Worm (Caenorhabditis elegans) whole organism, young adult: ENCODE data around the gene ZK1240.3.

Experiments
- bed-1 ChIP-seq: fragments of 200-800 bp; sonication (Bioruptor generic); IDR thresholded peaks from 2 replicates; pipeline ENCODE4 v1.3.6; 2022; ENCODE audit warnings: missing genetic modification reagents, missing genetic modification characterization, missing compliant biosample characterization
- ceh-100 ChIP-seq: fragments of 200-800 bp; sonication (Bioruptor generic); IDR thresholded peaks from 2 replicates; pipeline ENCODE4 v1.3.6; 2022; ENCODE audit warnings: missing genetic modification reagents, missing genetic modification characterization, missing compliant biosample characterization
- ceh-79 ChIP-seq: sonication (generic microtip); optimal IDR thresholded peaks from 2 replicates; lab custom pipeline; 2017; ENCODE audit warnings: mild to moderate bottlenecking, missing genetic modification characterization, missing compliant biosample characterization
- efl-1 ChIP-seq: fragments of 150-350 bp; optimal IDR thresholded peaks from 2 replicates; lab custom pipeline; 2014; ENCODE audit warnings: missing biosample characterization, missing genetic modification reagents, missing genetic modification characterization
- hmg-20 ChIP-seq: fragments of 200-800 bp; sonication (Bioruptor generic); IDR thresholded peaks from 2 replicates; pipeline ENCODE4 v1.3.6; 2022; ENCODE audit warnings: missing genetic modification reagents, missing genetic modification characterization, missing compliant biosample characterization
- let-607 ChIP-seq, 2 experiments: fragments of 200-800 bp in 1 of 2; sonication (Bioruptor generic) in 1 of 2; sonication (generic microtip) in 1 of 2; optimal IDR thresholded peaks; 2 replicates each; lab custom pipeline; 2016 to 2018; ENCODE audit warnings: mild to moderate bottlenecking in 2 of 2, missing compliant biosample characterization in 2 of 2, missing genetic modification characterization in 2 of 2, moderate library complexity in 2 of 2, missing genotype in 1 of 2
- lsy-27 ChIP-seq: sonication (generic microtip); optimal IDR thresholded peaks from 2 replicates; lab custom pipeline; 2017; ENCODE audit warnings: missing genetic modification characterization, mild to moderate bottlenecking, missing compliant biosample characterization, antibody characterized with exemption, missing genotype, borderline replicate concordance; ENCODE audit not compliant: insufficient read depth
- madf-8 ChIP-seq: fragments of 200-800 bp; sonication (Bioruptor generic); conservative IDR thresholded peaks from 2 replicates; pipeline ENCODE4 v1.3.6; 2022; ENCODE audit warnings: missing genetic modification reagents, missing genetic modification characterization, missing compliant biosample characterization
- nhr-179 ChIP-seq: sonication (generic microtip); optimal IDR thresholded peaks from 2 replicates; lab custom pipeline; 2016; ENCODE audit warnings: mild to moderate bottlenecking, missing genetic modification characterization, missing compliant biosample characterization
- pbrm-1 ChIP-seq: fragments of 200-800 bp; sonication (Bioruptor generic); IDR thresholded peaks from 2 replicates; pipeline ENCODE4 v1.3.6; 2022; ENCODE audit warnings: missing genetic modification reagents, missing genetic modification characterization, missing compliant biosample characterization
- sdz-38 ChIP-seq: sonication (generic microtip); optimal IDR thresholded peaks from 2 replicates; lab custom pipeline; 2016; ENCODE audit warnings: missing genotype, missing genetic modification characterization, missing compliant biosample characterization
- snpc-4 ChIP-seq, 5 experiments: fragments of 150-350 bp in 1 of 5; sonication (generic microtip) in 4 of 5; optimal IDR thresholded peaks; 2 replicates each; lab custom pipeline; 2014 to 2018; ENCODE audit warnings: missing genetic modification characterization in 5 of 5, missing biosample characterization in 3 of 5, antibody characterized with exemption in 2 of 5, mild to moderate bottlenecking in 2 of 5, missing compliant biosample characterization in 2 of 5, missing genotype in 2 of 5, moderate library complexity in 2 of 5, missing genetic modification reagents in 1 of 5
- unc-130 ChIP-seq: sonication (generic microtip); optimal IDR thresholded peaks from 2 replicates; lab custom pipeline; 2016; ENCODE audit warnings: missing genetic modification reagents, missing genetic modification characterization, missing compliant biosample characterization
- ztf-6 ChIP-seq: fragments of 200-800 bp; sonication (Bioruptor generic); IDR thresholded peaks from 2 replicates; pipeline ENCODE4 v1.3.6; 2022; ENCODE audit warnings: missing genetic modification reagents, missing genetic modification characterization, missing compliant biosample characterization

DNA sequence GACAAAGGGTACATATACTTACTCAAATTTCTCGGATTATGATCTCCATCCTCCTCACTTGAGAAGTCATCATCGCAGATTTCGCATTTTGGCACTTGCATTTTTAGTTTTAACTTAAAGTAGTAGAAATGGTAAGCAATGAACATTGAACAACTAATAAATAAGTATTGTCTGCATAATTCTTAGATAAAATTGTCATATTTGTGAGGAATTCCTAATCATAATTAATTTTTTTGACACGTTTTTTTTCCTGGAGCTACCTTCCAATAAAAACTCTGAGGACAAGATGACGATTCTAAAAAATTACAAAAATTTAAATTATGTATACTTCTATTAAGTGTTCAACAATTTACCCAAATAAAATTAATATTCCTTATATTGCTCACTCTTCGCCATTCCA lies 7.4 kb upstream of the ZK1240.3 start, which contains the start of the genes trim-21 and B0281.1:
- no peak for TF ChIP-seq unc-130 (GFP tag; lab: Kevin White, UChicago)
- TF ChIP-seq let-607 (tag; optimal IDR thresholded peaks at IDR 0.05; lab: Kevin White, UChicago) = no peak
- TF ChIP-seq hmg-20 = no peak
- TF ChIP-seq ceh-79 (tag; lab: Kevin White, UChicago) = no peak
- TF ChIP-seq pbrm-1 (GFP tag; lab: Robert Waterston, UW) = no peak
- no peak for TF ChIP-seq bed-1 (GFP tag; lab: Robert Waterston, UW)
- TF ChIP-seq ztf-6 (GFP tag; lab: Robert Waterston, UW) = no peak
- no peak for TF ChIP-seq nhr-179
- TF ChIP-seq lsy-27 (tag; lab: Kevin White, UChicago) = no peak
- TF ChIP-seq snpc-4 (GFP tag; optimal IDR thresholded peaks at IDR 0.05; lab: Kevin White, UChicago) = no peak
- TF ChIP-seq snpc-4 (tag; optimal IDR thresholded peaks at IDR 0.05; lab: Kevin White, UChicago) = no peak
- TF ChIP-seq efl-1 (GFP tag; lab: Kevin White, UChicago) = no peak
- TF ChIP-seq madf-8 = no peak
- no peak for TF ChIP-seq sdz-38 (tag; lab: Kevin White, UChicago)
- no peak for TF ChIP-seq ceh-100 (GFP tag; lab: Robert Waterston, UW)
